Fruit fly (Drosophila melanogaster): Measurements from ENCODE around the gene CG17929.

DNA sequence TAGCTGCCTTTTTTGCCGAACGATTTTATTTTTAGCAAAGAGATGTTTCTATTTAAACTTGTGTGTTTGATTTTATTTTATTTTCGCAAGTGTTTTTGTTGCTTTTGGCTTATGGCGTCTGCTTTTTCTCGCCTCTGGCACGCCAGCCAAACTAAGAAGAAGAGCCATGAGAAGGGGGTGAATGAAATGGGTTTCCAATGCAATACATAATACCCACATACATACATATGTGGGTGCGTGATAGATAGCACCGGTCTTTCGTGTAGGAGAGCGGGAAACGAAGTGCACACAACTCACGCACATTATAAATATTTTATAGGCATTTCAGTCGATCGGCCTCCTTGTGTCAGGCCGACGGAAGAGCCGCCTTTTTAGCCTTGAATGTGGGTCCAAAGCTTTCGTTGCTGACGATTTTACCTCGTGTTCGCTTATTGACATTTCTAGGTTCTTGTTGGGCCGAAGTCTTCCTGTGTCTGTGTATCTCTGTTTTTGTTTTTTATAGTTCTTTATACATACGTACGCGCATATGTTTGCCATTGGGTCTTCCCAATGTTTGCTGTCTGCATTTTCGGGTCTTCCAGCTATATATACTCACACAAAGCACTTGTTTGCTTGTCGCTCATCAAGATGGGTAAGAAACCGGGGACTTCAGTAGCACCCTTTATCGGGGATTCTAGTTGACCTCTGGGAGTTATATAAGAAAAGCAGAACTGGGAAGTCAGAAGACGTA lies 49.2 kb upstream of the CG17929 start:
- TF ChIP-seq h (optimal IDR thresholded peaks at IDR 0.05) (no peak), insv (optimal IDR thresholded peaks at IDR 0.05) (no peak), psq (optimal IDR thresholded peaks at IDR 0.05) (no peak), Myc (optimal IDR thresholded peaks at IDR 0.05) (no peak), Sin3A (optimal IDR thresholded peaks at IDR 0.05) (no peak), ttk (optimal IDR thresholded peaks at IDR 0.05) (no peak)

Data from Kc167 (cell line).